Fruit fly (Drosophila melanogaster) whole organism, embryonic: Measurements from ENCODE around the gene CG15772.

Source experiments
- Atf6 ChIP-seq: fragments of 200-800 bp; sonication (Bioruptor generic); IDR thresholded peaks from 2 replicates; pipeline ENCODE4 v1.3.6; 2022; ENCODE audit warnings: missing biosample characterization, missing genetic modification characterization
- CG10147 ChIP-seq: fragments of 200-800 bp; sonication (Bioruptor generic); optimal IDR thresholded peaks from 2 replicates; lab custom pipeline; 2019; ENCODE audit warnings: missing biosample characterization, mild to moderate bottlenecking, missing genetic modification characterization, moderate library complexity
- CG1024 ChIP-seq: fragments of 200-800 bp; sonication (Bioruptor generic); IDR thresholded peaks from 2 replicates; pipeline ENCODE4 v1.3.6; 2022; ENCODE audit warnings: missing biosample characterization, missing genetic modification characterization
- CG10959 ChIP-seq: fragments of 200-800 bp; sonication (Bioruptor generic); IDR thresholded peaks from 2 replicates; pipeline ENCODE4 v1.3.6; 2022; ENCODE audit warnings: missing biosample characterization, missing genetic modification characterization
- CG11504 ChIP-seq: fragments of 200-800 bp; sonication (Bioruptor generic); optimal IDR thresholded peaks from 3 replicates; lab custom pipeline; 2019; ENCODE audit warnings: missing biosample characterization, mild to moderate bottlenecking, missing genetic modification characterization, moderate library complexity
- CG11695 ChIP-seq: fragments of 200-800 bp; sonication (Bioruptor generic); IDR thresholded peaks from 3 replicates; pipeline ENCODE4 v1.3.6; 2022; ENCODE audit warnings: missing biosample characterization, missing genetic modification characterization
- CG12155 ChIP-seq: fragments of 200-800 bp; sonication (Bioruptor generic); optimal IDR thresholded peaks from 3 replicates; lab custom pipeline; 2016; ENCODE audit warnings: missing biosample characterization, missing genetic modification characterization
- CG12391 ChIP-seq: fragments of 200-800 bp; sonication (Bioruptor generic); optimal IDR thresholded peaks from 3 replicates; lab custom pipeline; 2018; ENCODE audit warnings: missing biosample characterization, mild to moderate bottlenecking, missing genetic modification characterization, moderate library complexity
- CG13123 ChIP-seq: fragments of 200-800 bp; sonication (Bioruptor generic); optimal IDR thresholded peaks from 2 replicates; lab custom pipeline; 2016; ENCODE audit warnings: missing biosample characterization, missing genetic modification characterization
- CG1603 ChIP-seq: fragments of 200-800 bp; sonication (Bioruptor generic); optimal IDR thresholded peaks from 2 replicates; lab custom pipeline; 2019; ENCODE audit warnings: missing biosample characterization, mild to moderate bottlenecking, missing genetic modification characterization, moderate library complexity
- CG17361 ChIP-seq: fragments of 200-800 bp; sonication (Bioruptor generic); IDR thresholded peaks from 3 replicates; pipeline ENCODE4 v1.3.6; 2022; ENCODE audit warnings: missing biosample characterization, missing genetic modification characterization
- CG2202 ChIP-seq: fragments of 200-800 bp; sonication (Bioruptor generic); optimal IDR thresholded peaks from 2 replicates; lab custom pipeline; 2018; ENCODE audit warnings: missing biosample characterization, mild to moderate bottlenecking, missing genetic modification characterization
- CG4854 ChIP-seq: fragments of 200-800 bp; sonication (Bioruptor generic); optimal IDR thresholded peaks from 2 replicates; lab custom pipeline; 2016; ENCODE audit warnings: missing biosample characterization, missing genetic modification characterization, inconsistent platforms
- CG7963 ChIP-seq: fragments of 200-800 bp; sonication (Bioruptor generic); IDR thresholded peaks from 3 replicates; pipeline ENCODE4 v1.3.6; 2022; ENCODE audit warnings: missing biosample characterization, missing genetic modification characterization; ENCODE audit not compliant: partially characterized antibody
- CG8089 ChIP-seq: fragments of 200-800 bp; sonication (Bioruptor generic); optimal IDR thresholded peaks from 3 replicates; lab custom pipeline; 2016; ENCODE audit warnings: missing biosample characterization, missing genetic modification characterization
- CG9437 ChIP-seq: fragments of 200-800 bp; sonication (Bioruptor generic); optimal IDR thresholded peaks from 2 replicates; lab custom pipeline; 2018; ENCODE audit warnings: missing biosample characterization, mild to moderate bottlenecking, missing genetic modification characterization
- D19A ChIP-seq: fragments of 200-800 bp; optimal IDR thresholded peaks from 3 replicates; lab custom pipeline; 2019; ENCODE audit warnings: missing biosample characterization, mild to moderate bottlenecking, missing genetic modification characterization, moderate library complexity
- Dbx ChIP-seq: fragments of 200-800 bp; sonication (Bioruptor generic); IDR thresholded peaks from 3 replicates; pipeline ENCODE4 v1.3.6; 2022; ENCODE audit warnings: missing biosample characterization, missing genetic modification characterization
- Dll ChIP-seq: fragments of 200-800 bp; sonication (Bioruptor generic); IDR thresholded peaks from 4 replicates; pipeline ENCODE4 v1.3.6; 2022; ENCODE audit warnings: missing biosample characterization, missing genetic modification characterization; ENCODE audit not compliant: partially characterized antibody
- Dp ChIP-seq: fragments of 200-800 bp; sonication (Bioruptor generic); optimal IDR thresholded peaks from 2 replicates; lab custom pipeline; 2018; ENCODE audit warnings: missing biosample characterization, mild to moderate bottlenecking, missing genetic modification characterization, moderate library complexity
- GATAe ChIP-seq: fragments of 200-800 bp; sonication (Bioruptor generic); conservative IDR thresholded peaks from 2 replicates; pipeline ENCODE4 v1.3.6; 2022; ENCODE audit warnings: missing biosample characterization, missing genetic modification characterization
- HHEX ChIP-seq: fragments of 200-800 bp; sonication (Bioruptor generic); optimal IDR thresholded peaks from 3 replicates; lab custom pipeline; 2017; ENCODE audit warnings: missing biosample characterization, mild to moderate bottlenecking, missing genetic modification characterization, missing genetic modification reagents
- HLH4C ChIP-seq: fragments of 200-800 bp; sonication (Bioruptor generic); IDR thresholded peaks from 3 replicates; pipeline ENCODE4 v1.3.6; 2022; ENCODE audit warnings: missing biosample characterization, missing genetic modification characterization; ENCODE audit not compliant: partially characterized antibody
- Kr ChIP-seq: fragments of 200-800 bp; sonication (Bioruptor generic); optimal IDR thresholded peaks from 2 replicates; lab custom pipeline; 2017; ENCODE audit warnings: missing biosample characterization, mild to moderate bottlenecking, missing genetic modification characterization
- NC2β ChIP-seq: fragments of 200-800 bp; sonication (Bioruptor generic); optimal IDR thresholded peaks from 2 replicates; lab custom pipeline; 2016; ENCODE audit warnings: missing biosample characterization, missing genetic modification characterization
- NFAT ChIP-seq: fragments of 200-800 bp; sonication (Bioruptor generic); IDR thresholded peaks from 2 replicates; pipeline ENCODE4 v1.3.6; 2022; ENCODE audit warnings: missing biosample characterization, missing genetic modification characterization
- NK7.1 ChIP-seq: fragments of 200-800 bp; sonication (Bioruptor generic); optimal IDR thresholded peaks from 3 replicates; lab custom pipeline; 2016; ENCODE audit warnings: missing biosample characterization, missing genetic modification characterization
- NfI ChIP-seq: fragments of 200-800 bp; sonication (Bioruptor generic); optimal IDR thresholded peaks from 3 replicates; lab custom pipeline; 2018; ENCODE audit warnings: missing biosample characterization, mild to moderate bottlenecking, missing genetic modification characterization, moderate library complexity
- az2 ChIP-seq: fragments of 200-800 bp; sonication (Bioruptor generic); optimal IDR thresholded peaks from 3 replicates; lab custom pipeline; 2016; ENCODE audit warnings: missing biosample characterization, missing genetic modification characterization
- bcd ChIP-seq: fragments of 200-800 bp; sonication (Bioruptor generic); optimal IDR thresholded peaks from 2 replicates; lab custom pipeline; 2017; ENCODE audit warnings: missing biosample characterization, mild to moderate bottlenecking, missing genetic modification characterization
- bigmax ChIP-seq: fragments of 200-800 bp; sonication (Bioruptor generic); optimal IDR thresholded peaks from 2 replicates; lab custom pipeline; 2018; ENCODE audit warnings: missing biosample characterization, mild to moderate bottlenecking, missing genetic modification characterization
- dm ChIP-seq: fragments of 200-800 bp; sonication (Bioruptor generic); optimal IDR thresholded peaks from 3 replicates; lab custom pipeline; 2016; ENCODE audit warnings: missing biosample characterization, missing genetic modification characterization
- en ChIP-seq: fragments of 200-800 bp; sonication (Bioruptor generic); optimal IDR thresholded peaks from 2 replicates; lab custom pipeline; 2016; ENCODE audit warnings: missing biosample characterization, missing genetic modification characterization
- gce ChIP-seq: fragments of 200-800 bp; sonication (Bioruptor generic); IDR thresholded peaks from 3 replicates; pipeline ENCODE4 v1.3.6; 2022; ENCODE audit warnings: missing biosample characterization, missing genetic modification characterization
- grn ChIP-seq: fragments of 200-800 bp; sonication (Bioruptor generic); optimal IDR thresholded peaks from 3 replicates; lab custom pipeline; 2017; ENCODE audit warnings: missing biosample characterization, missing genetic modification characterization
- gsb ChIP-seq: fragments of 200-800 bp; sonication (Bioruptor generic); IDR thresholded peaks from 2 replicates; pipeline ENCODE4 v1.3.6; 2022; ENCODE audit warnings: missing biosample characterization, missing genetic modification characterization
- hkb ChIP-seq, 2 experiments: fragments of 200-800 bp in 1 of 2; fragments of >200 bp in 1 of 2; sonication (Bioruptor generic) in 1 of 2; IDR thresholded peaks in 1 of 2; optimal IDR thresholded peaks in 1 of 2; 2 replicates each; pipeline versions ENCODE4 v1.3.6 to Lab custom; 2017 to 2022; ENCODE audit warnings: missing biosample characterization in 1 of 2, missing genetic modification characterization in 1 of 2
- jumu ChIP-seq: fragments of 200-800 bp; sonication (Bioruptor generic); optimal IDR thresholded peaks from 3 replicates; lab custom pipeline; 2016; ENCODE audit warnings: missing biosample characterization, missing genetic modification characterization
- lola ChIP-seq, 3 experiments: fragments of >200 bp in 2 of 3; fragments of 200-800 bp in 1 of 3; sonication (Bioruptor generic) in 1 of 3; optimal IDR thresholded peaks; 2 replicates each; lab custom pipeline; 2017 to 2019; ENCODE audit warnings: missing biosample characterization in 3 of 3, missing genetic modification characterization in 3 of 3, mild to moderate bottlenecking in 1 of 3, moderate library complexity in 1 of 3
- mam ChIP-seq: fragments of 200-800 bp; sonication (Bioruptor generic); optimal IDR thresholded peaks from 3 replicates; lab custom pipeline; 2016; ENCODE audit warnings: missing biosample characterization, missing genetic modification characterization
- otp ChIP-seq: fragments of 200-800 bp; sonication (Bioruptor generic); IDR thresholded peaks from 3 replicates; pipeline ENCODE4, ENCODE4 v1.3.6; 2022; ENCODE audit warnings: missing biosample characterization, missing genetic modification characterization
- pita ChIP-seq: fragments of 200-800 bp; sonication (Bioruptor generic); optimal IDR thresholded peaks from 2 replicates; lab custom pipeline; 2017; ENCODE audit warnings: missing biosample characterization, mild to moderate bottlenecking, missing genetic modification characterization
- pzg ChIP-seq: fragments of 200-800 bp; sonication (Bioruptor generic); optimal IDR thresholded peaks from 3 replicates; lab custom pipeline; 2018; ENCODE audit warnings: missing biosample characterization, mild to moderate bottlenecking, missing genetic modification characterization, moderate library complexity
- seq ChIP-seq: fragments of 200-800 bp; sonication (Bioruptor generic); IDR thresholded peaks from 2 replicates; pipeline ENCODE4 v1.3.6; 2022; ENCODE audit warnings: missing biosample characterization, missing genetic modification characterization
- sqz ChIP-seq: fragments of 200-800 bp; sonication (Bioruptor generic); optimal IDR thresholded peaks from 3 replicates; lab custom pipeline; 2018; ENCODE audit warnings: missing biosample characterization, mild to moderate bottlenecking, missing genetic modification characterization
- stc ChIP-seq: fragments of 200-800 bp; sonication (Bioruptor generic); IDR thresholded peaks from 2 replicates; pipeline ENCODE4 v1.3.6; 2022; ENCODE audit warnings: missing biosample characterization, missing genetic modification characterization
- tgo ChIP-seq: fragments of 200-800 bp; sonication (Bioruptor generic); IDR thresholded peaks from 3 replicates; pipeline ENCODE4 v1.3.6; 2022; ENCODE audit warnings: missing biosample characterization, missing genetic modification characterization
- twi ChIP-seq: fragments of 200-800 bp; optimal IDR thresholded peaks from 2 replicates; lab custom pipeline; 2019; ENCODE audit warnings: missing biosample characterization, mild to moderate bottlenecking, missing genetic modification characterization, moderate library complexity
- vvl ChIP-seq: fragments of 200-800 bp; sonication (Bioruptor generic); IDR thresholded peaks from 2 replicates; pipeline ENCODE4 v1.3.6; 2022; ENCODE audit warnings: missing biosample characterization, missing genetic modification characterization

The CG15772 gene

DNA sequence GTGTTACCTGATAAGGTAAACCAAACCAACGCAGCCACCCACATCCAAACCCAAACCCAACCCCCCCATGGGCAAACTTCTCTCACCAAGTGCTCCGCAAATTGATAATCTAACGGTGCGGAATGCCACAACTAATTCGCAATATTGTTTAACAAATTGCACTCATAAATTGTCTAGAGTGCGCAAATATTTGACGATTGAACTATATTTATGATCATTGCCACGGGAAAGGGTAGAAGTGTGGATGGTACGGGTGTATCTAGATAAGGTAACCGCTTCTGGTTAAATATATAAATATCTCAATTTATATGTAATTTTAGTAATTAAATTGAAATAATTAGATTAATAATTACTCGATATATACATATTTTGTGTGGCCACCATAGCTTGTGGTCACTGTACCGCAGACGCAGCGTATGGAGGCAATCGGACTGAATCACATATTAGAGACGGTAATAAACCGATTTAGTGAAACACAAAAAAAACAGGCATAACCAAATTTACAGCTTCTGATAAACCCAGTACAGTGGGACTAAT, 33.5 kb upstream of the CG15772 start (continued):
- peak; percentile 60 for TF ChIP-seq bcd
- TF ChIP-seq jumu (GFP tag; lab: Kevin White, UChicago) = no peak
- TF ChIP-seq stc (GFP tag; lab: Robert Waterston, UW) = 0 out of 2 replicates have a peak, but pooled peaks have one; percentile 43
- peak; percentile 65 for TF ChIP-seq NfI (GFP tag; lab: Kevin White, UChicago)
- no peak for TF ChIP-seq CG13123 (GFP tag; lab: Kevin White, UChicago)
- peak; percentile 69 for TF ChIP-seq tgo
- no peak for TF ChIP-seq Dp (GFP tag; lab: Kevin White, UChicago)
- TF ChIP-seq sqz = peak; percentile 42
- no peak for TF ChIP-seq twi (tag; lab: Kevin White, UChicago)
- no peak for TF ChIP-seq CG4854 (GFP tag; lab: Kevin White, UChicago)
- no peak for TF ChIP-seq lola (GFP tag; optimal IDR thresholded peaks at IDR 0.05; lab: Kevin White, UChicago)
- TF ChIP-seq CG8089 = no peak
- TF ChIP-seq CG9437 (GFP tag; lab: Kevin White, UChicago) = peak; percentile 42
- no peak for TF ChIP-seq grn (GFP tag; lab: Kevin White, UChicago)
- peak; percentile 61; the same call in 1 of the 2 replicates for TF ChIP-seq NFAT (GFP tag; lab: Robert Waterston, UW)
- peak; percentile 31 for TF ChIP-seq D19A (tag; lab: Kevin White, UChicago)
- peak; percentile 71 for TF ChIP-seq HHEX (GFP tag; lab: Kevin White, UChicago)
- peak; percentile 76 for TF ChIP-seq vvl
- TF ChIP-seq CG11695 (GFP tag; lab: Robert Waterston, UW) = peak; percentile 57; the same call in 1 of the 3 replicates
- TF ChIP-seq NC2β (GFP tag; lab: Kevin White, UChicago) = no peak
- no peak for TF ChIP-seq Kr
- no peak for TF ChIP-seq Dll (GFP tag; lab: Robert Waterston, UW)
- TF ChIP-seq en (GFP tag; lab: Kevin White, UChicago) = no peak
- TF ChIP-seq hkb (optimal IDR thresholded peaks at IDR 0.05; lab: Kevin White, UChicago) = no peak
- peak; percentile 64; the same call in 1 of the 2 replicates for TF ChIP-seq hkb (GFP tag; IDR thresholded peaks at IDR 0.05; lab: Robert Waterston, UW)
- TF ChIP-seq gce (GFP tag; lab: Robert Waterston, UW) = no peak
- TF ChIP-seq CG1024 (GFP tag; lab: Robert Waterston, UW) = no peak
- TF ChIP-seq Atf6 (GFP tag; lab: Robert Waterston, UW) = peak; percentile 86
- peak; percentile 4 for TF ChIP-seq CG1603 (tag; lab: Kevin White, UChicago)
- peak; percentile 71 for TF ChIP-seq CG11504 (tag; lab: Kevin White, UChicago)
- peak; percentile 50 for TF ChIP-seq CG10147 (GFP tag; lab: Kevin White, UChicago)
- 0 out of 3 replicates have a peak, but pooled peaks have one; percentile 22 for TF ChIP-seq CG17361 (GFP tag; lab: Robert Waterston, UW)
- TF ChIP-seq CG12155 (GFP tag; lab: Kevin White, UChicago) = peak; percentile 57
- peak; percentile 46; the same call in 1 of the 2 replicates for TF ChIP-seq seq (GFP tag; lab: Robert Waterston, UW)
- TF ChIP-seq pita = no peak
- TF ChIP-seq CG12391 = peak; percentile 60
- no peak for TF ChIP-seq mam (GFP tag; lab: Kevin White, UChicago)
- peak; percentile 38; the same call in 1 of the 3 replicates for TF ChIP-seq otp
- TF ChIP-seq NK7.1 = no peak
- no peak for TF ChIP-seq dm (GFP tag; lab: Kevin White, UChicago)
- peak; percentile 20; the same call in 1 of the 2 replicates for TF ChIP-seq GATAe (GFP tag; lab: Robert Waterston, UW)
- TF ChIP-seq bigmax = no peak
- no peak for TF ChIP-seq CG7963 (GFP tag; lab: Robert Waterston, UW)
- TF ChIP-seq az2 = peak; percentile 15
- TF ChIP-seq HLH4C = no peak
- TF ChIP-seq gsb (GFP tag; lab: Robert Waterston, UW) = peak; percentile 51; the same call in 1 of the 2 replicates
- no peak for TF ChIP-seq CG2202 (tag; lab: Kevin White, UChicago)
- TF ChIP-seq Dbx (GFP tag; lab: Robert Waterston, UW) = peak; percentile 88
- TF ChIP-seq pzg (GFP tag; lab: Kevin White, UChicago) = no peak
- TF ChIP-seq CG10959 = 0 out of 2 replicates have a peak, but pooled peaks have one; percentile 21
